Worm (Caenorhabditis elegans) whole organism, L4/young adult: ENCODE data around the gene F10E7.6.

Experiments used
- W03F9.2 ChIP-seq: fragments of 150-350 bp; optimal IDR thresholded peaks from 2 replicates; lab custom pipeline; 2014; ENCODE audit warnings: missing biosample characterization, missing genetic modification characterization
- dao-5 ChIP-seq: sonication (generic microtip); optimal IDR thresholded peaks from 2 replicates; lab custom pipeline; 2016; ENCODE audit warnings: missing genotype, missing genetic modification characterization, moderate library complexity, missing compliant biosample characterization
- him-1 ChIP-seq: sonication (generic microtip); optimal IDR thresholded peaks from 2 replicates; lab custom pipeline; 2016; ENCODE audit warnings: missing genotype, missing genetic modification reagents, missing genetic modification characterization, missing compliant biosample characterization

DNA sequence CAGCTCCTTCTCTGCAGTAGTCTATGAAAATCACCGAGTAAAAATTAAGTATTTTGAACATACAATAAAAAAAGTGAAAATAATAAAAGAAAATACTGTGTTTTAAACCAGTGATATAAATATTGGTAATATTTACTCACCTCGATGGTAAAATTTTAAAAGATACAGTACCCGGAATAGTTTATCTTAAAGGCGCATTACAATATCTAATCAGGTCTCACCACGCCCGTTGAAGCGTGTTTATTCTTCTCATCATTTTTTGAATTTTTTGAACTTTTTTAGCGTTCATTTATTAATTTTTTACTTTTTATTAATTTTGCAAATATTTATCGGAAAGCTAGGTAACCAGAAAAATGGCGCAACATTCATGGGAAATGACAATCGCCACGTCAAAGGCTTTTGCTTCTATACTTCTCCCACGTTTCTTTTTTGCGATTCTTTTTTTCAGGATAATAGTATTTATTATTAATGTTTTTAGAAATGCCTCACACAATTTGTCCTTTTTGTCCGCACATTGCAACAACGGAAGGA is 8.9 kb downstream of the F10E7.6 start, which contains the start of gene F10E7.2:
- TF ChIP-seq him-1 (tag; lab: Kevin White, UChicago) (no peak), W03F9.2 (no peak), dao-5 (no peak)
